Worm (Caenorhabditis elegans) whole organism, L4 larva: ENCODE measurements around the gene C27H5.2.

Experiments used
- F49E8.2 ChIP-seq: sonication (generic microtip); optimal IDR thresholded peaks from 2 replicates; lab custom pipeline; 2016; ENCODE audit warnings: missing compliant biosample characterization, mild to moderate bottlenecking, missing genetic modification characterization, borderline replicate concordance
- T20F7.1 ChIP-seq: fragments of 200-800 bp; sonication (Bioruptor generic); optimal IDR thresholded peaks from 2 replicates; lab custom pipeline; 2018; ENCODE audit warnings: mild to moderate bottlenecking, missing genetic modification characterization, missing compliant biosample characterization
- T26A8.4 ChIP-seq: fragments of 200-800 bp; sonication (Bioruptor generic); IDR thresholded peaks from 2 replicates; pipeline ENCODE4 v1.3.6; 2022; ENCODE audit warnings: missing genetic modification characterization, missing compliant biosample characterization
- Y105C5A.15 ChIP-seq: fragments of 200-800 bp; sonication (Bioruptor generic); IDR thresholded peaks from 2 replicates; pipeline ENCODE4 v1.3.6; 2022; ENCODE audit warnings: missing genetic modification characterization, missing compliant biosample characterization
- Y48G9A.11 ChIP-seq: fragments of 200-800 bp; sonication (Bioruptor generic); IDR thresholded peaks from 2 replicates; pipeline ENCODE4 v1.3.6; 2022; ENCODE audit warnings: missing genetic modification reagents, missing genetic modification characterization, missing compliant biosample characterization
- Y75B8A.6 ChIP-seq: fragments of 200-800 bp; sonication (Bioruptor generic); IDR thresholded peaks from 2 replicates; pipeline ENCODE4 v1.3.6; 2022; ENCODE audit warnings: missing genetic modification reagents, missing genetic modification characterization, missing compliant biosample characterization
- ZK337.2 ChIP-seq: fragments of 200-800 bp; sonication (Bioruptor generic); IDR thresholded peaks from 2 replicates; pipeline ENCODE4 v1.3.6; 2022; ENCODE audit warnings: missing genetic modification reagents, missing genetic modification characterization, missing compliant biosample characterization
- aly-2 ChIP-seq: sonication (generic microtip); optimal IDR thresholded peaks from 2 replicates; lab custom pipeline; 2018; ENCODE audit warnings: missing biosample characterization, missing genetic modification characterization
- ama-1 ChIP-seq: fragments of 150-350 bp; optimal IDR thresholded peaks from 2 replicates; lab custom pipeline; 2014; ENCODE audit warnings: inconsistent platforms, mixed read lengths
- ctbp-1 ChIP-seq: fragments of 200-800 bp; sonication (Bioruptor generic); IDR thresholded peaks from 2 replicates; pipeline ENCODE4 v1.3.6; 2022; ENCODE audit warnings: missing genetic modification reagents, missing genetic modification characterization, missing compliant biosample characterization
- dve-1 ChIP-seq: sonication (generic microtip); optimal IDR thresholded peaks from 2 replicates; lab custom pipeline; 2017; ENCODE audit warnings: antibody characterized with exemption, mild to moderate bottlenecking, missing genetic modification characterization, missing compliant biosample characterization; ENCODE audit not compliant: insufficient read depth
- fkh-10 ChIP-seq: fragments of 150-350 bp; optimal IDR thresholded peaks from 2 replicates; lab custom pipeline; 2014; ENCODE audit warnings: missing biosample characterization, missing genetic modification reagents, missing genetic modification characterization
- hlh-11 ChIP-seq: fragments of 200-800 bp; sonication (Bioruptor generic); optimal IDR thresholded peaks from 2 replicates; lab custom pipeline; 2018; ENCODE audit warnings: mild to moderate bottlenecking, missing genetic modification characterization, missing compliant biosample characterization
- hlh-30 ChIP-seq: sonication (generic microtip); optimal IDR thresholded peaks from 2 replicates; lab custom pipeline; 2017; ENCODE audit warnings: antibody characterized with exemption, mild to moderate bottlenecking, missing genetic modification characterization, missing compliant biosample characterization; ENCODE audit not compliant: insufficient read depth
- jun-1 ChIP-seq: fragments of 150-350 bp; optimal IDR thresholded peaks from 2 replicates; lab custom pipeline; 2014; ENCODE audit warnings: missing biosample characterization, missing genetic modification reagents, missing genetic modification characterization
- lin-13 ChIP-seq: fragments of 150-350 bp; optimal IDR thresholded peaks from 2 replicates; lab custom pipeline; 2014; ENCODE audit warnings: missing biosample characterization, missing genetic modification reagents, missing genetic modification characterization
- lin-15B ChIP-seq: fragments of 150-350 bp; sonication (generic microtip); optimal IDR thresholded peaks from 3 replicates; lab custom pipeline; 2014; ENCODE audit warnings: missing biosample characterization, missing genetic modification characterization
- lin-29 ChIP-seq: fragments of 200-800 bp; sonication (Bioruptor generic); IDR thresholded peaks from 2 replicates; pipeline ENCODE4 v1.3.6; 2022; ENCODE audit warnings: missing genetic modification reagents, missing genetic modification characterization, missing compliant biosample characterization
- lin-38 ChIP-seq: fragments of 200-800 bp; sonication (Bioruptor generic); IDR thresholded peaks from 2 replicates; pipeline ENCODE4 v1.3.6; 2022; ENCODE audit warnings: missing genetic modification reagents, missing genetic modification characterization, missing compliant biosample characterization
- lir-3 ChIP-seq: sonication (generic microtip); optimal IDR thresholded peaks from 2 replicates; lab custom pipeline; 2016; ENCODE audit warnings: mild to moderate bottlenecking, missing genetic modification characterization, missing compliant biosample characterization
- lsy-2 ChIP-seq, 2 experiments: fragments of 150-350 bp in 1 of 2; sonication (generic microtip) in 1 of 2; optimal IDR thresholded peaks; 2 replicates each; lab custom pipeline; 2014 to 2017; ENCODE audit warnings: missing biosample characterization in 2 of 2, missing genetic modification characterization in 2 of 2
- madf-9 ChIP-seq: fragments of 200-800 bp; sonication (Bioruptor generic); conservative IDR thresholded peaks from 2 replicates; pipeline ENCODE4 v1.3.6; 2022; ENCODE audit warnings: missing genetic modification reagents, missing genetic modification characterization, missing compliant biosample characterization
- mdl-1 ChIP-seq, 2 experiments: fragments of 150-350 bp in 1 of 2; sonication (generic microtip) in 1 of 2; optimal IDR thresholded peaks; 2 replicates each; lab custom pipeline; 2014 to 2017; ENCODE audit warnings: missing biosample characterization in 2 of 2, missing genetic modification characterization in 2 of 2
- mes-2 ChIP-seq: sonication (generic microtip); optimal IDR thresholded peaks from 2 replicates; lab custom pipeline; 2016; ENCODE audit warnings: missing genotype, mild to moderate bottlenecking, missing genetic modification characterization, missing compliant biosample characterization; ENCODE audit not compliant: poor library complexity, severe bottlenecking
- mxl-2 ChIP-seq: fragments of 200-800 bp; sonication (Bioruptor generic); conservative IDR thresholded peaks from 2 replicates; pipeline ENCODE4 v1.3.6; 2022; ENCODE audit warnings: missing genetic modification reagents, missing genetic modification characterization, missing compliant biosample characterization
- mxl-3 ChIP-seq: fragments of 200-800 bp; sonication (Bioruptor generic); optimal IDR thresholded peaks from 2 replicates; lab custom pipeline; 2018; ENCODE audit warnings: mild to moderate bottlenecking, missing genetic modification characterization, missing compliant biosample characterization
- nhr-237 ChIP-seq: sonication (generic microtip); optimal IDR thresholded peaks from 2 replicates; lab custom pipeline; 2017; ENCODE audit warnings: missing biosample characterization, missing genetic modification characterization
- nhr-28 ChIP-seq: fragments of 150-350 bp; optimal IDR thresholded peaks from 2 replicates; lab custom pipeline; 2014; ENCODE audit warnings: missing biosample characterization, missing genetic modification characterization
- nhr-41 ChIP-seq: fragments of 200-800 bp; sonication (Bioruptor generic); IDR thresholded peaks from 2 replicates; pipeline ENCODE4 v1.3.6; 2022; ENCODE audit warnings: missing genetic modification reagents, missing genetic modification characterization, missing compliant biosample characterization
- nhr-48 ChIP-seq: sonication (generic microtip); optimal IDR thresholded peaks from 2 replicates; lab custom pipeline; 2016; ENCODE audit warnings: mild to moderate bottlenecking, missing genetic modification characterization, missing compliant biosample characterization
- nhr-77 ChIP-seq: fragments of 150-350 bp; optimal IDR thresholded peaks from 2 replicates; lab custom pipeline; 2014; ENCODE audit warnings: missing biosample characterization, missing genetic modification characterization
- pha-4 ChIP-seq, 2 experiments: fragments of 150-350 bp in 1 of 2; fragments of 200-800 bp in 1 of 2; sonication (Bioruptor generic) in 1 of 2; IDR thresholded peaks in 1 of 2; optimal IDR thresholded peaks in 1 of 2; 2 replicates each; pipeline versions ENCODE4 v1.3.6 to Lab custom; 2014 to 2022; ENCODE audit warnings: missing genetic modification characterization in 2 of 2, missing genetic modification reagents in 2 of 2, missing biosample characterization in 1 of 2, missing compliant biosample characterization in 1 of 2
- php-3 ChIP-seq: fragments of 200-800 bp; sonication (Bioruptor generic); IDR thresholded peaks from 2 replicates; pipeline ENCODE4 v1.3.6; 2022; ENCODE audit warnings: missing genetic modification reagents, missing genetic modification characterization, missing compliant biosample characterization
- pqm-1 ChIP-seq: sonication (generic microtip); optimal IDR thresholded peaks from 2 replicates; lab custom pipeline; 2017; ENCODE audit warnings: missing biosample characterization, missing genetic modification characterization
- set-16 ChIP-seq: fragments of 200-800 bp; sonication (Bioruptor generic); IDR thresholded peaks from 2 replicates; pipeline ENCODE4 v1.3.6; 2022; ENCODE audit warnings: missing genetic modification reagents, missing genetic modification characterization, missing compliant biosample characterization
- skn-1 ChIP-seq: fragments of 150-350 bp; optimal IDR thresholded peaks from 2 replicates; lab custom pipeline; 2014; ENCODE audit warnings: missing biosample characterization, missing genetic modification characterization
- snpc-4 ChIP-seq: fragments of 150-350 bp; optimal IDR thresholded peaks from 2 replicates; lab custom pipeline; 2014; ENCODE audit warnings: missing biosample characterization, missing genetic modification characterization
- spr-3 ChIP-seq: fragments of 200-800 bp; sonication (Bioruptor generic); optimal IDR thresholded peaks from 2 replicates; lab custom pipeline; 2018; ENCODE audit warnings: mild to moderate bottlenecking, missing genetic modification characterization, missing compliant biosample characterization
- unc-130 ChIP-seq: sonication (generic microtip); optimal IDR thresholded peaks from 2 replicates; lab custom pipeline; 2016; ENCODE audit warnings: missing genetic modification reagents, missing genetic modification characterization, missing compliant biosample characterization
- unc-62 ChIP-seq, 3 experiments: fragments of 150-350 bp in 1 of 3; sonication (generic microtip); optimal IDR thresholded peaks in 2 of 3; peaks in 1 of 3; 1 replicate in 1 of 3; 2 replicates in 2 of 3; lab custom pipeline; 2014 to 2017; ENCODE audit warnings: missing biosample characterization in 3 of 3, missing genetic modification characterization in 3 of 3, missing genetic modification reagents in 3 of 3, missing genotype in 1 of 3
- vab-7 ChIP-seq: fragments of 200-800 bp; sonication (Bioruptor generic); IDR thresholded peaks from 2 replicates; pipeline ENCODE4 v1.3.6; 2022; ENCODE audit warnings: missing genetic modification reagents, missing genetic modification characterization, missing compliant biosample characterization
- zfp-2 ChIP-seq: sonication (generic microtip); optimal IDR thresholded peaks from 2 replicates; lab custom pipeline; 2016; ENCODE audit warnings: mild to moderate bottlenecking, missing genetic modification characterization, missing compliant biosample characterization
- ztf-7 ChIP-seq: fragments of 150-350 bp; optimal IDR thresholded peaks from 2 replicates; lab custom pipeline; 2014; ENCODE audit warnings: missing biosample characterization, missing genetic modification characterization

C27H5.2 gene

DNA sequence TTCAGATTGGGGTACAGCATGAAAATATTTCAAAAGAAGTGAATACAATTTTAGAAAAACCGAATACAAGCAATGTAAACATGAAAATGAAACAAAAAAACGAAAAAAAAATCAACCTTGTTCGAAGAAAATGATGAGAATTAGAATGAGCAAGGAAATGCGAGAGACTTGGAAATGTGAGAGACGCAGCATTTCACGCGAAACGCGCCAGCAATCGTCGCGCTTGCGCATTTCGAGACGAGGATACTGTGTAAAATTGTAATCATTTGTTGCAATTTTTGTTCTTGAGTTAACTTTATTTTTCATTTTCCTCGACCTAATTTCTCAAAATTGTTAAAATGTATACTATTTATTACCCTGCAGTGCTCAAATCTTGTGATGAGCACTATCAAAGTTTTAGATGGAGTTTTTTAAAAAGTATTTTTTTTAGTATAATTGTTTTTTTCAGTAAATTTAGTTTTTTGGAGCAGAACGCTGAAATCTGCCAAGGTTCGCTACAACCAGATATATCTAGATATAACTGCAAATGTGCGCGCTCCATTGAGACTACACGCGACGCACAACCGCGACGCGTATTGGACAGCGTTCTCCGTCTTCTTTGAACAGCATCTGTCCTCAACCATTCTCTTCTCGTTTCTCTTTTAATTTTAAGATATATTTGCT, 3.3 kb upstream of the C27H5.2 start, which contains the start of gene fust-1 (continued):
- TF ChIP-seq T26A8.4 (GFP tag; lab: Robert Waterston, UW) (peak; percentile 95), skn-1 (tag; lab: Kevin White, UChicago) (peak; percentile 87), lin-38 (peak; percentile 96), Y48G9A.11 (GFP tag; lab: Robert Waterston, UW) (peak; percentile 91), aly-2 (no peak), F49E8.2 (tag; lab: Kevin White, UChicago) (peak; percentile 90)

DNA sequence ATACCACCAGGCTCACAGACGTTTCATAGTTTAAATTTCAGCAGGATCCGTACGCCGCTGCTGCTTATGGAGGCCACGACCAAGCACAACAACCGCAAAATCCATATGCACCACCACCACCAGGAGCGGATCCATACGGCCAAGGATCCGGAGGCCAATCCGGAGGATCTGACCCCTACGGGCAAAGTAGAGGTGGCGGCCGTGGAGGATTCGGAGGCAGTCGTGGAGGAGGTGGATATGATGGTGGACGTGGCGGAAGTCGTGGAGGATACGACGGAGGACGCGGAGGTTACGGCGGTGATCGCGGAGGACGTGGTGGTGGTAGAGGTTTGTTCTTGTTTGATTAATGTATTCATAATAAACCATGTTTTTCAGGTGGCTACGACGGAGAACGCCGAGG, 2.3 kb upstream of the C27H5.2 start:
- peak; percentile 89 for TF ChIP-seq set-16 (GFP tag; lab: Robert Waterston, UW)

ce11 chrII:7154711-7155110, 670 bp upstream of the C27H5.2 start:
- TF ChIP-seq ama-1 (lab: Kevin White, UChicago) (no peak), fkh-10 (GFP tag; lab: Kevin White, UChicago) (no peak), ctbp-1 (GFP tag; lab: Robert Waterston, UW) (no peak), hlh-30 (tag; lab: Kevin White, UChicago) (no peak), zfp-2 (no peak), vab-7 (GFP tag; lab: Robert Waterston, UW) (no peak), set-16 (GFP tag; lab: Robert Waterston, UW) (peak; percentile 96), Y48G9A.11 (GFP tag; lab: Robert Waterston, UW) (no peak)

DNA sequence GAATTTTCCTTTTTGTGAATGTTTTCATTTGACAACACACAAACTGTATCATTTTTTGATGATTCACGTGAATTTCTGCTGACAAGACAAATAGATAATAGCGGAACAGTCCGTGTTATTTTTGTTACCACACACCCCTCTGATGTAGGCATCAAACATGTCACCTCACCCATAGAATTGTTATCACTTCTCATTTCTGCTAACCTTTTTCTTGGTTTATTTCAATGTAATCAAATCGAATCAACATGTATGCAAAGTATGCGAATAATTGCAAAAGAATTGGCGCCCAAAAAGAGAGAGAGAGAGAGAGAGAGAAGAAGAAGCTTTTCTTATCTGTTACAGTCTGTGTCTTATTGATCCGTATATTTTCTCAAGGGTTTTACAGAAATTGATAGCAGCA, 2.0 kb downstream of the C27H5.2 start:
- TF ChIP-seq ZK337.2 (no peak), dve-1 (peak; percentile 57), pqm-1 (peak; percentile 69), nhr-48 (tag; lab: Kevin White, UChicago) (peak; percentile 19), Y75B8A.6 (GFP tag; lab: Robert Waterston, UW) (no peak), mdl-1 (tag; optimal IDR thresholded peaks at IDR 0.05; lab: Kevin White, UChicago) (peak in 1 of 2 experiments; percentile 39), pha-4 (GFP tag; IDR thresholded peaks at IDR 0.05; lab: Robert Waterston, UW) (no peak), pha-4 (tag; optimal IDR thresholded peaks at IDR 0.05; lab: Kevin White, UChicago) (peak; percentile 42), lsy-2 (tag; optimal IDR thresholded peaks at IDR 0.05; lab: Kevin White, UChicago) (peak in 1 of 2 experiments; percentile 36), ztf-7 (tag; lab: Kevin White, UChicago) (no peak), php-3 (GFP tag; lab: Robert Waterston, UW) (peak; percentile 68), hlh-30 (tag; lab: Kevin White, UChicago) (peak; percentile 25), lin-15B (tag; lab: Kevin White, UChicago) (no peak), lir-3 (tag; lab: Kevin White, UChicago) (no peak), T20F7.1 (GFP tag; lab: Kevin White, UChicago) (peak; percentile 11), nhr-41 (GFP tag; lab: Robert Waterston, UW) (no peak), madf-9 (GFP tag; lab: Robert Waterston, UW) (no peak), mxl-3 (GFP tag; lab: Kevin White, UChicago) (peak; percentile 33), nhr-237 (tag; lab: Kevin White, UChicago) (no peak), snpc-4 (tag; lab: Kevin White, UChicago) (no peak), Y105C5A.15 (GFP tag; lab: Robert Waterston, UW) (no peak), unc-130 (no peak), spr-3 (GFP tag; lab: Kevin White, UChicago) (no peak), nhr-77 (tag; lab: Kevin White, UChicago) (peak; percentile 68), lin-29 (GFP tag; lab: Robert Waterston, UW) (no peak), jun-1 (tag; lab: Kevin White, UChicago) (no peak), nhr-28 (tag; lab: Kevin White, UChicago) (peak; percentile 93), hlh-11 (tag; lab: Kevin White, UChicago) (peak; percentile 75), unc-62 (GFP tag; optimal IDR thresholded peaks at IDR 0.05 in 1 of 2; lab: Kevin White, UChicago) (peak in 1 of 2 experiments; percentile 69), unc-62 (tag; optimal IDR thresholded peaks at IDR 0.05; lab: Kevin White, UChicago) (no peak), mes-2 (tag; lab: Kevin White, UChicago) (no peak), mxl-2 (GFP tag; lab: Robert Waterston, UW) (peak; percentile 79; the same call in 1 of the 2 replicates), lin-13 (GFP tag; lab: Kevin White, UChicago) (no peak)
